Fruit fly (Drosophila melanogaster) whole organism, embryonic: ENCODE data around the gene SCCRO4.

Source experiments
- Blimp-1 ChIP-seq: fragments of 200-800 bp; sonication (Bioruptor generic); optimal IDR thresholded peaks from 3 replicates; lab custom pipeline; 2018; ENCODE audit warnings: missing biosample characterization, missing genetic modification characterization, mild to moderate bottlenecking, moderate library complexity, missing genetic modification reagents
- CG11247 ChIP-seq: fragments of 200-800 bp; sonication (Bioruptor generic); IDR thresholded peaks from 2 replicates; pipeline ENCODE4 v1.3.6; 2022; ENCODE audit warnings: missing biosample characterization, missing genetic modification characterization
- CG12155 ChIP-seq: fragments of 200-800 bp; sonication (Bioruptor generic); optimal IDR thresholded peaks from 3 replicates; lab custom pipeline; 2016; ENCODE audit warnings: missing biosample characterization, missing genetic modification characterization
- CG1529 ChIP-seq: fragments of 200-800 bp; sonication (Bioruptor generic); optimal IDR thresholded peaks from 3 replicates; lab custom pipeline; 2018; ENCODE audit warnings: missing biosample characterization, missing genetic modification characterization
- CG1603 ChIP-seq: fragments of 200-800 bp; sonication (Bioruptor generic); optimal IDR thresholded peaks from 2 replicates; lab custom pipeline; 2019; ENCODE audit warnings: missing biosample characterization, mild to moderate bottlenecking, missing genetic modification characterization, moderate library complexity
- CG17385 ChIP-seq: fragments of 200-800 bp; sonication (Bioruptor generic); optimal IDR thresholded peaks from 3 replicates; lab custom pipeline; 2018; ENCODE audit warnings: missing biosample characterization, mild to moderate bottlenecking, missing genetic modification characterization
- CG17829 ChIP-seq: fragments of 200-800 bp; optimal IDR thresholded peaks from 2 replicates; lab custom pipeline; 2019; ENCODE audit warnings: missing biosample characterization, mild to moderate bottlenecking, missing genetic modification characterization, moderate library complexity
- CG2120 ChIP-seq: fragments of 200-800 bp; sonication (Bioruptor generic); optimal IDR thresholded peaks from 3 replicates; lab custom pipeline; 2016; ENCODE audit warnings: missing biosample characterization, missing genetic modification characterization
- CG3163 ChIP-seq: fragments of 200-800 bp; sonication (Bioruptor generic); optimal IDR thresholded peaks from 3 replicates; lab custom pipeline; 2016; ENCODE audit warnings: missing biosample characterization, missing genetic modification characterization
- CG3847 ChIP-seq: fragments of 200-800 bp; sonication (Bioruptor generic); IDR thresholded peaks from 2 replicates; pipeline ENCODE4 v1.3.6; 2022; ENCODE audit warnings: missing biosample characterization, missing genetic modification characterization
- CG4282 ChIP-seq: fragments of 200-800 bp; sonication (Bioruptor generic); optimal IDR thresholded peaks from 2 replicates; lab custom pipeline; 2016; ENCODE audit warnings: missing biosample characterization, missing genetic modification characterization
- CG4730 ChIP-seq: fragments of 200-800 bp; sonication (Bioruptor generic); IDR thresholded peaks from 2 replicates; pipeline ENCODE4 v1.3.6; 2022; ENCODE audit warnings: missing biosample characterization, missing genetic modification characterization
- CG5180 ChIP-seq: fragments of 200-800 bp; sonication (Bioruptor generic); optimal IDR thresholded peaks from 3 replicates; lab custom pipeline; 2017; ENCODE audit warnings: missing biosample characterization, missing genetic modification characterization, mild to moderate bottlenecking, moderate library complexity, missing genetic modification reagents
- CG6272 ChIP-seq: fragments of 200-800 bp; sonication (Bioruptor generic); IDR thresholded peaks from 2 replicates; pipeline ENCODE4 v1.3.6; 2022; ENCODE audit warnings: missing biosample characterization, missing genetic modification characterization
- CG9727 ChIP-seq: fragments of 200-800 bp; sonication (Bioruptor generic); optimal IDR thresholded peaks from 3 replicates; lab custom pipeline; 2017; ENCODE audit warnings: missing biosample characterization, mild to moderate bottlenecking, missing genetic modification characterization
- Camta ChIP-seq: fragments of 200-800 bp; sonication (Bioruptor generic); optimal IDR thresholded peaks from 2 replicates; lab custom pipeline; 2016; ENCODE audit warnings: missing biosample characterization, missing genetic modification characterization
- D19B ChIP-seq: fragments of 200-800 bp; sonication (Bioruptor generic); optimal IDR thresholded peaks from 2 replicates; lab custom pipeline; 2017; ENCODE audit warnings: missing biosample characterization, mild to moderate bottlenecking, missing genetic modification characterization
- Ets65A ChIP-seq: fragments of 200-800 bp; sonication (Bioruptor generic); peaks from one replicate; lab custom pipeline; 2016; ENCODE audit warnings: missing biosample characterization, missing genetic modification characterization
- Gug ChIP-seq: fragments of 200-800 bp; sonication (Bioruptor generic); IDR thresholded peaks from 4 replicates; pipeline ENCODE4 v1.3.6; 2022; ENCODE audit warnings: missing biosample characterization, missing genetic modification characterization
- Mrtf ChIP-seq: fragments of 200-800 bp; sonication (Bioruptor generic); IDR thresholded peaks from 3 replicates; pipeline ENCODE4 v1.3.6; 2022; ENCODE audit warnings: missing biosample characterization, missing genetic modification characterization
- Sox100B ChIP-seq: fragments of 200-800 bp; sonication (Bioruptor generic); optimal IDR thresholded peaks from 3 replicates; lab custom pipeline; 2018; ENCODE audit warnings: missing biosample characterization, mild to moderate bottlenecking, missing genetic modification characterization
- Stat92E ChIP-seq, 3 experiments: fragments of >200 bp in 2 of 3; fragments of 200-800 bp in 1 of 3; sonication (Bioruptor generic) in 1 of 3; optimal IDR thresholded peaks; 2 replicates each; lab custom pipeline; 2017 to 2019; ENCODE audit warnings: missing biosample characterization in 3 of 3, missing genetic modification characterization in 3 of 3, mild to moderate bottlenecking in 1 of 3, moderate library complexity in 1 of 3
- YL-1 ChIP-seq: fragments of 200-800 bp; sonication (Bioruptor generic); optimal IDR thresholded peaks from 3 replicates; lab custom pipeline; 2017; ENCODE audit warnings: missing biosample characterization, mild to moderate bottlenecking, missing genetic modification characterization
- ase ChIP-seq: fragments of 200-800 bp; sonication (Bioruptor generic); IDR thresholded peaks from 3 replicates; pipeline ENCODE4 v1.3.6; 2022; ENCODE audit warnings: missing biosample characterization, missing genetic modification characterization
- ato ChIP-seq: fragments of 200-800 bp; sonication (Bioruptor generic); IDR thresholded peaks from 2 replicates; pipeline ENCODE4 v1.3.6; 2022; ENCODE audit warnings: missing biosample characterization, missing genetic modification characterization; ENCODE audit not compliant: partially characterized antibody
- chif ChIP-seq, 2 experiments: fragments of 200-800 bp; sonication (Bioruptor generic); optimal IDR thresholded peaks; 3 replicates each; lab custom pipeline; 2016; ENCODE audit warnings: missing biosample characterization in 2 of 2, missing genetic modification characterization in 2 of 2
- dati ChIP-seq: fragments of 200-800 bp; sonication (Bioruptor generic); IDR thresholded peaks from 2 replicates; pipeline ENCODE4 v1.3.6; 2022; ENCODE audit warnings: missing biosample characterization, missing genetic modification characterization
- dpn ChIP-seq, 2 experiments: fragments of 200-800 bp; sonication (Bioruptor generic); optimal IDR thresholded peaks; 3 replicates each; lab custom pipeline; 2016; ENCODE audit warnings: missing biosample characterization in 2 of 2, missing genetic modification characterization in 2 of 2
- lilli ChIP-seq: fragments of 200-800 bp; sonication (Bioruptor generic); optimal IDR thresholded peaks from 3 replicates; lab custom pipeline; 2016; ENCODE audit warnings: missing biosample characterization, missing genetic modification characterization
- nerfin-2 ChIP-seq: fragments of 200-800 bp; sonication (Bioruptor generic); IDR thresholded peaks from 2 replicates; pipeline ENCODE4 v1.3.6; 2022; ENCODE audit warnings: missing biosample characterization, missing genetic modification characterization; ENCODE audit not compliant: partially characterized antibody
- nom ChIP-seq: fragments of 200-800 bp; sonication (Bioruptor generic); optimal IDR thresholded peaks from 2 replicates; lab custom pipeline; 2017; ENCODE audit warnings: missing biosample characterization, missing genetic modification characterization, mild to moderate bottlenecking, moderate library complexity, missing genetic modification reagents
- pzg ChIP-seq: fragments of 200-800 bp; sonication (Bioruptor generic); optimal IDR thresholded peaks from 3 replicates; lab custom pipeline; 2018; ENCODE audit warnings: missing biosample characterization, mild to moderate bottlenecking, missing genetic modification characterization, moderate library complexity
- schlank ChIP-seq: fragments of 200-800 bp; sonication (Bioruptor generic); optimal IDR thresholded peaks from 2 replicates; lab custom pipeline; 2018; ENCODE audit warnings: missing biosample characterization, mild to moderate bottlenecking, missing genetic modification characterization
- sd ChIP-seq: fragments of 200-800 bp; sonication (Bioruptor generic); optimal IDR thresholded peaks from 3 replicates; lab custom pipeline; 2018; ENCODE audit warnings: missing biosample characterization, mild to moderate bottlenecking, missing genetic modification characterization, moderate library complexity
- sna ChIP-seq: fragments of 200-800 bp; sonication (Bioruptor generic); IDR thresholded peaks from 2 replicates; pipeline ENCODE4 v1.3.6; 2022; ENCODE audit warnings: missing biosample characterization, missing genetic modification characterization; ENCODE audit not compliant: partially characterized antibody
- sr ChIP-seq: fragments of 200-800 bp; sonication (Bioruptor generic); IDR thresholded peaks from 3 replicates; pipeline ENCODE4 v1.3.6; 2022; ENCODE audit warnings: missing biosample characterization, missing genetic modification characterization
- stc ChIP-seq: fragments of 200-800 bp; sonication (Bioruptor generic); IDR thresholded peaks from 2 replicates; pipeline ENCODE4 v1.3.6; 2022; ENCODE audit warnings: missing biosample characterization, missing genetic modification characterization
- vfl ChIP-seq: fragments of 200-800 bp; sonication (Bioruptor generic); optimal IDR thresholded peaks from 2 replicates; lab custom pipeline; 2016; ENCODE audit warnings: missing biosample characterization, missing genetic modification characterization
- zen2 ChIP-seq: fragments of 200-800 bp; sonication (Bioruptor generic); IDR thresholded peaks from 3 replicates; pipeline ENCODE4 v1.3.6; 2022; ENCODE audit warnings: missing biosample characterization, missing genetic modification characterization; ENCODE audit not compliant: partially characterized antibody

The SCCRO4 gene

DNA sequence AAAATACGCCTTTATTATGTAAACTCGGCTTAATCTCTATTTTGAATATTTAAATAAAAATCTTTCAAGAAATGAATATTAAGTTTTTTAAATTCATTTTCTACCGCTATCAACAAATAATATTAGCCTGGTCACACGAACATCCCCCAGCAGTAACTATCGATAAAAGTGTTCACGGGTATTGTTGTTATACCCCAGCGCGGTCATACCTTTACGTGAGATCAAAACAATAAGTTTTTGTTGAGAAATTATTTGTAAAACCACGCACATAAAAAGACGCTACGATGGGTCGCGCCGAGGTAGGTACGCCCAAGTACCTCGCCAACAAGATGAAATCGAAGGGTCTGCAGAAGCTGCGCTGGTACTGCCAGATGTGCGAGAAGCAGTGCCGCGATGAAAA, 57.4 kb downstream of the SCCRO4 start, which contains the start of gene kin17 (continued):
- peak; percentile 58 for TF ChIP-seq YL-1 (GFP tag; lab: Kevin White, UChicago)
- TF ChIP-seq ato (GFP tag; lab: Robert Waterston, UW), result no peak
- no peak for TF ChIP-seq Blimp-1 (GFP tag; lab: Kevin White, UChicago)
- TF ChIP-seq dati (GFP tag; lab: Robert Waterston, UW), result no peak
- no peak for TF ChIP-seq CG9727 (GFP tag; lab: Kevin White, UChicago)
- peak; percentile 3 for TF ChIP-seq CG17829 (tag; lab: Kevin White, UChicago)
- TF ChIP-seq nom (GFP tag; lab: Kevin White, UChicago), result no peak
- no peak for TF ChIP-seq stc (GFP tag; lab: Robert Waterston, UW)
- peak; percentile 26; the same call in 1 of the 2 replicates for TF ChIP-seq CG3847 (GFP tag; lab: Robert Waterston, UW)
- no peak for TF ChIP-seq Camta (GFP tag; lab: Kevin White, UChicago)
- no peak for TF ChIP-seq CG1603
- no peak for TF ChIP-seq D19B
- no peak for TF ChIP-seq Sox100B (GFP tag; lab: Kevin White, UChicago)
- TF ChIP-seq CG5180 (GFP tag; lab: Kevin White, UChicago), result no peak
- no peak for TF ChIP-seq ase (GFP tag; lab: Robert Waterston, UW)
- peak; percentile 78 for TF ChIP-seq pzg (GFP tag; lab: Kevin White, UChicago)
- TF ChIP-seq sd (tag; lab: Kevin White, UChicago), result no peak
- peak; percentile 54; the same call in 2 of the 3 replicates for TF ChIP-seq zen2 (GFP tag; lab: Robert Waterston, UW)
- TF ChIP-seq lilli (GFP tag; lab: Kevin White, UChicago), result no peak
- no peak for TF ChIP-seq dpn (GFP tag; optimal IDR thresholded peaks at IDR 0.05; lab: Kevin White, UChicago)
- TF ChIP-seq chif (GFP tag; optimal IDR thresholded peaks at IDR 0.05; lab: Kevin White, UChicago), result no peak
- peak; percentile 51; the same call in 1 of the 2 replicates for TF ChIP-seq sna (GFP tag; lab: Robert Waterston, UW)
- TF ChIP-seq CG17385, result no peak
- no peak for TF ChIP-seq vfl (GFP tag; lab: Kevin White, UChicago)
- TF ChIP-seq CG3163 (GFP tag; lab: Kevin White, UChicago), result no peak
- TF ChIP-seq Gug (GFP tag; lab: Robert Waterston, UW), result no peak
- TF ChIP-seq CG4282 (GFP tag; lab: Kevin White, UChicago), result no peak
- peak in 1 of 3 experiments; percentile 20 for TF ChIP-seq Stat92E (GFP tag; optimal IDR thresholded peaks at IDR 0.05; lab: Kevin White, UChicago)
- no peak for TF ChIP-seq CG2120 (GFP tag; lab: Kevin White, UChicago)
- no peak for TF ChIP-seq CG4730 (GFP tag; lab: Robert Waterston, UW)
- no peak for TF ChIP-seq CG1529 (GFP tag; lab: Kevin White, UChicago)
- no peak for TF ChIP-seq sr (GFP tag; lab: Robert Waterston, UW)

- peak; percentile 27 for TF ChIP-seq Ets65A (GFP tag; lab: Kevin White, UChicago)
- no peak for TF ChIP-seq CG6272
- no peak for TF ChIP-seq Mrtf (GFP tag; lab: Robert Waterston, UW)
- TF ChIP-seq pzg (GFP tag; lab: Kevin White, UChicago), result no peak
- no peak for TF ChIP-seq nerfin-2 (GFP tag; lab: Robert Waterston, UW)
- no peak for TF ChIP-seq CG12155 (GFP tag; lab: Kevin White, UChicago)
- TF ChIP-seq schlank (tag; lab: Kevin White, UChicago), result no peak
- no peak for TF ChIP-seq CG11247 (GFP tag; lab: Robert Waterston, UW)
These were observed 59.0 kb downstream of the SCCRO4 start, which contains the start of gene CG5665 for dm6 chr3L:20358212-20358611. Gene CG5665, plus strand, starts transcription at chr3L:20358512.
